Worm (Caenorhabditis elegans): Measurements from ENCODE around the gene trim-21.

- TF ChIP-seq ama-1 (optimal IDR thresholded peaks at IDR 0.05) (no peak), ceh-13 (GFP tag; optimal IDR thresholded peaks at IDR 0.05) (no peak), B0310.2 (tag; optimal IDR thresholded peaks at IDR 0.05) (no peak), flt-1 (GFP tag; IDR thresholded peaks at IDR 0.05) (no peak), tbx-37 (GFP tag; conservative IDR thresholded peaks at IDR 0.05) (no peak), ceh-36 (tag; optimal IDR thresholded peaks at IDR 0.05) (no peak), scrt-1 (GFP tag; IDR thresholded peaks at IDR 0.05) (no peak), tra-4 (tag; optimal IDR thresholded peaks at IDR 0.05) (no peak), hnd-1 (tag; optimal IDR thresholded peaks at IDR 0.05) (no peak), aly-1 (tag; optimal IDR thresholded peaks at IDR 0.05) (no peak), tbx-11 (GFP tag; IDR thresholded peaks at IDR 0.05) (no peak), pes-1 (GFP tag; IDR thresholded peaks at IDR 0.05) (no peak), F13C5.2 (tag; optimal IDR thresholded peaks at IDR 0.05) (no peak), hmbx-1 (tag; optimal IDR thresholded peaks at IDR 0.05) (no peak)
Observed at ce11 chrII:2279839-2280238, 32.8 kb downstream of the trim-21 start, which contains the start of gene K09F6.11.
